Worm (Caenorhabditis elegans) whole organism, midembryonic: ENCODE data around the gene epg-7.

Experiments
- T22C8.4 ChIP-seq: fragments of 200-800 bp; sonication (Bioruptor generic); IDR thresholded peaks from 2 replicates; pipeline ENCODE4 v1.3.6; 2022; ENCODE audit warnings: missing genetic modification characterization, missing compliant biosample characterization
- cog-1 ChIP-seq: sonication (generic microtip); optimal IDR thresholded peaks from 2 replicates; lab custom pipeline; 2016; ENCODE audit warnings: missing genetic modification characterization, missing compliant biosample characterization
- flt-1 ChIP-seq: fragments of 200-800 bp; sonication (Bioruptor generic); IDR thresholded peaks from 2 replicates; pipeline ENCODE4 v1.3.6; 2022; ENCODE audit warnings: missing genetic modification characterization, missing compliant biosample characterization
- klf-2 ChIP-seq: fragments of 200-800 bp; sonication (Bioruptor generic); conservative IDR thresholded peaks from 2 replicates; pipeline ENCODE4 v1.3.6; 2022; ENCODE audit warnings: missing genetic modification reagents, missing genetic modification characterization, missing compliant biosample characterization
- med-1 ChIP-seq: sonication (generic microtip); optimal IDR thresholded peaks from 2 replicates; lab custom pipeline; 2017; ENCODE audit warnings: missing genetic modification characterization, mild to moderate bottlenecking, missing compliant biosample characterization, antibody characterized with exemption, missing genetic modification reagents; ENCODE audit not compliant: insufficient read depth
- ref-1 ChIP-seq: fragments of 200-800 bp; sonication (Bioruptor generic); conservative IDR thresholded peaks from 2 replicates; pipeline ENCODE4 v1.3.6; 2022; ENCODE audit warnings: missing genetic modification reagents, missing genetic modification characterization, missing compliant biosample characterization
- tab-1 ChIP-seq: fragments of 200-800 bp; sonication (Bioruptor generic); IDR thresholded peaks from 2 replicates; pipeline ENCODE4 v1.3.6; 2022; ENCODE audit warnings: missing genetic modification characterization, missing compliant biosample characterization
- ztf-23 ChIP-seq: fragments of 200-800 bp; sonication (Bioruptor generic); IDR thresholded peaks from 2 replicates; pipeline ENCODE4 v1.3.6; 2022; ENCODE audit warnings: missing genetic modification reagents, missing genetic modification characterization, missing compliant biosample characterization
- ztf-29 ChIP-seq: fragments of 200-800 bp; sonication (Bioruptor generic); IDR thresholded peaks from 2 replicates; pipeline ENCODE4 v1.3.6; 2022; ENCODE audit warnings: missing genetic modification reagents, missing genetic modification characterization, missing compliant biosample characterization

ce11 chrX:7291810-7292209 is 42.7 kb upstream of the epg-7 start, which contains the start of gene lron-7:
- TF ChIP-seq ztf-23 (GFP tag; lab: Robert Waterston, UW) (no peak), cog-1 (tag; lab: Kevin White, UChicago) (no peak), flt-1 (no peak), ztf-29 (GFP tag; lab: Robert Waterston, UW) (no peak), tab-1 (GFP tag; lab: Robert Waterston, UW) (no peak), ref-1 (GFP tag; lab: Robert Waterston, UW) (no peak), med-1 (no peak), klf-2 (GFP tag; lab: Robert Waterston, UW) (no peak), T22C8.4 (GFP tag; lab: Robert Waterston, UW) (no peak)
